Worm (Caenorhabditis elegans) whole organism, L4 larva: Measurements from ENCODE around the gene mec-18.

Source experiments
- D1046.2 ChIP-seq: fragments of 200-800 bp; sonication (Bioruptor generic); IDR thresholded peaks from 2 replicates; pipeline ENCODE4 v1.3.6; 2022; ENCODE audit warnings: missing genetic modification characterization, missing compliant biosample characterization
- F10B5.3 ChIP-seq: sonication (generic microtip); optimal IDR thresholded peaks from 2 replicates; lab custom pipeline; 2016; ENCODE audit warnings: mild to moderate bottlenecking, missing genetic modification characterization, missing compliant biosample characterization
- F44E2.7 ChIP-seq: fragments of 200-800 bp; sonication (Bioruptor generic); IDR thresholded peaks from 2 replicates; pipeline ENCODE4 v2.1.2; 2022; ENCODE audit warnings: missing genetic modification characterization, missing compliant biosample characterization
- F49E8.2 ChIP-seq: sonication (generic microtip); optimal IDR thresholded peaks from 2 replicates; lab custom pipeline; 2016; ENCODE audit warnings: missing compliant biosample characterization, mild to moderate bottlenecking, missing genetic modification characterization, borderline replicate concordance
- Y48G9A.11 ChIP-seq: fragments of 200-800 bp; sonication (Bioruptor generic); IDR thresholded peaks from 2 replicates; pipeline ENCODE4 v1.3.6; 2022; ENCODE audit warnings: missing genetic modification reagents, missing genetic modification characterization, missing compliant biosample characterization
- Y5F2A.4 ChIP-seq: fragments of 200-800 bp; sonication (Bioruptor generic); optimal IDR thresholded peaks from 2 replicates; lab custom pipeline; 2018; ENCODE audit warnings: mild to moderate bottlenecking, missing genetic modification characterization, missing compliant biosample characterization
- Y75B8A.6 ChIP-seq: fragments of 200-800 bp; sonication (Bioruptor generic); IDR thresholded peaks from 2 replicates; pipeline ENCODE4 v1.3.6; 2022; ENCODE audit warnings: missing genetic modification reagents, missing genetic modification characterization, missing compliant biosample characterization
- ZK337.2 ChIP-seq: fragments of 200-800 bp; sonication (Bioruptor generic); IDR thresholded peaks from 2 replicates; pipeline ENCODE4 v1.3.6; 2022; ENCODE audit warnings: missing genetic modification reagents, missing genetic modification characterization, missing compliant biosample characterization
- aha-1 ChIP-seq: fragments of 150-350 bp; peaks from one replicate; lab custom pipeline; 2014; ENCODE audit warnings: missing biosample characterization, missing genetic modification characterization
- attf-4 ChIP-seq: sonication (generic microtip); optimal IDR thresholded peaks from 3 replicates; lab custom pipeline; 2017; ENCODE audit warnings: missing biosample characterization, missing genetic modification characterization
- ceh-20 ChIP-seq: fragments of 200-800 bp; sonication (Bioruptor generic); IDR thresholded peaks from 2 replicates; pipeline ENCODE4 v1.3.6; 2022; ENCODE audit warnings: missing genetic modification reagents, missing genetic modification characterization, missing compliant biosample characterization
- ceh-32 ChIP-seq: sonication (generic microtip); optimal IDR thresholded peaks from 2 replicates; lab custom pipeline; 2016; ENCODE audit warnings: mild to moderate bottlenecking, missing genetic modification characterization, missing compliant biosample characterization; ENCODE audit not compliant: poor library complexity
- daf-12 ChIP-seq: fragments of 150-350 bp; optimal IDR thresholded peaks from 2 replicates; lab custom pipeline; 2014; ENCODE audit warnings: missing biosample characterization, missing genetic modification reagents, missing genetic modification characterization
- dpl-1 ChIP-seq: fragments of 150-350 bp; optimal IDR thresholded peaks from 2 replicates; lab custom pipeline; 2014; ENCODE audit warnings: missing biosample characterization, missing genetic modification reagents, missing genetic modification characterization
- egl-27 ChIP-seq: sonication (generic microtip); optimal IDR thresholded peaks from 3 replicates; lab custom pipeline; 2017; ENCODE audit warnings: missing biosample characterization, missing genetic modification reagents, missing genetic modification characterization
- fkh-10 ChIP-seq: fragments of 150-350 bp; optimal IDR thresholded peaks from 2 replicates; lab custom pipeline; 2014; ENCODE audit warnings: missing biosample characterization, missing genetic modification reagents, missing genetic modification characterization
- fos-1 ChIP-seq: fragments of 150-350 bp; optimal IDR thresholded peaks from 2 replicates; lab custom pipeline; 2014; ENCODE audit warnings: missing biosample characterization, missing genetic modification characterization
- gei-8 ChIP-seq: fragments of 200-800 bp; sonication (Bioruptor generic); optimal IDR thresholded peaks from 2 replicates; lab custom pipeline; 2018; ENCODE audit warnings: mild to moderate bottlenecking, missing genetic modification characterization, missing compliant biosample characterization
- hif-1 ChIP-seq, 2 experiments: sonication (generic microtip); optimal IDR thresholded peaks; 2 replicates each; lab custom pipeline; 2016 to 2017; ENCODE audit warnings: missing compliant biosample characterization in 2 of 2, missing genetic modification characterization in 2 of 2, missing genetic modification reagents in 2 of 2, missing genotype in 2 of 2, mild to moderate bottlenecking in 1 of 2
- hlh-30 ChIP-seq: sonication (generic microtip); optimal IDR thresholded peaks from 2 replicates; lab custom pipeline; 2017; ENCODE audit warnings: antibody characterized with exemption, mild to moderate bottlenecking, missing genetic modification characterization, missing compliant biosample characterization; ENCODE audit not compliant: insufficient read depth
- lim-7 ChIP-seq: fragments of 200-800 bp; sonication (Bioruptor generic); IDR thresholded peaks from 2 replicates; pipeline ENCODE4 v1.3.6; 2022; ENCODE audit warnings: missing genetic modification characterization, missing compliant biosample characterization
- lin-1 ChIP-seq: fragments of 200-800 bp; sonication (Bioruptor generic); IDR thresholded peaks from 2 replicates; pipeline ENCODE4 v1.3.6; 2022; ENCODE audit warnings: missing genetic modification reagents, missing genetic modification characterization, missing compliant biosample characterization
- lin-13 ChIP-seq: fragments of 150-350 bp; optimal IDR thresholded peaks from 2 replicates; lab custom pipeline; 2014; ENCODE audit warnings: missing biosample characterization, missing genetic modification reagents, missing genetic modification characterization
- lsy-2 ChIP-seq, 2 experiments: fragments of 150-350 bp in 1 of 2; sonication (generic microtip) in 1 of 2; optimal IDR thresholded peaks; 2 replicates each; lab custom pipeline; 2014 to 2017; ENCODE audit warnings: missing biosample characterization in 2 of 2, missing genetic modification characterization in 2 of 2
- madf-9 ChIP-seq: fragments of 200-800 bp; sonication (Bioruptor generic); conservative IDR thresholded peaks from 2 replicates; pipeline ENCODE4 v1.3.6; 2022; ENCODE audit warnings: missing genetic modification reagents, missing genetic modification characterization, missing compliant biosample characterization
- mdl-1 ChIP-seq, 2 experiments: fragments of 150-350 bp in 1 of 2; sonication (generic microtip) in 1 of 2; optimal IDR thresholded peaks; 2 replicates each; lab custom pipeline; 2014 to 2017; ENCODE audit warnings: missing biosample characterization in 2 of 2, missing genetic modification characterization in 2 of 2
- mdt-29 ChIP-seq: fragments of 200-800 bp; sonication (Bioruptor generic); IDR thresholded peaks from 2 replicates; pipeline ENCODE4 v1.3.6; 2022; ENCODE audit warnings: missing genetic modification reagents, missing genetic modification characterization, missing compliant biosample characterization
- mes-2 ChIP-seq: sonication (generic microtip); optimal IDR thresholded peaks from 2 replicates; lab custom pipeline; 2016; ENCODE audit warnings: missing genotype, mild to moderate bottlenecking, missing genetic modification characterization, missing compliant biosample characterization; ENCODE audit not compliant: poor library complexity, severe bottlenecking
- mxl-3 ChIP-seq: fragments of 200-800 bp; sonication (Bioruptor generic); optimal IDR thresholded peaks from 2 replicates; lab custom pipeline; 2018; ENCODE audit warnings: mild to moderate bottlenecking, missing genetic modification characterization, missing compliant biosample characterization
- nhr-10 ChIP-seq: fragments of 150-350 bp; optimal IDR thresholded peaks from 2 replicates; lab custom pipeline; 2014; ENCODE audit warnings: missing biosample characterization, missing genetic modification characterization
- nhr-28 ChIP-seq: fragments of 150-350 bp; optimal IDR thresholded peaks from 2 replicates; lab custom pipeline; 2014; ENCODE audit warnings: missing biosample characterization, missing genetic modification characterization
- nhr-41 ChIP-seq: fragments of 200-800 bp; sonication (Bioruptor generic); IDR thresholded peaks from 2 replicates; pipeline ENCODE4 v1.3.6; 2022; ENCODE audit warnings: missing genetic modification reagents, missing genetic modification characterization, missing compliant biosample characterization
- nhr-42 ChIP-seq: fragments of 200-800 bp; sonication (Bioruptor generic); IDR thresholded peaks from 2 replicates; pipeline ENCODE4 v1.3.6; 2022; ENCODE audit warnings: missing genetic modification characterization, missing compliant biosample characterization
- pha-4 ChIP-seq, 2 experiments: fragments of 150-350 bp in 1 of 2; fragments of 200-800 bp in 1 of 2; sonication (Bioruptor generic) in 1 of 2; IDR thresholded peaks in 1 of 2; optimal IDR thresholded peaks in 1 of 2; 2 replicates each; pipeline versions ENCODE4 v1.3.6 to Lab custom; 2014 to 2022; ENCODE audit warnings: missing genetic modification characterization in 2 of 2, missing genetic modification reagents in 2 of 2, missing biosample characterization in 1 of 2, missing compliant biosample characterization in 1 of 2
- php-3 ChIP-seq: fragments of 200-800 bp; sonication (Bioruptor generic); IDR thresholded peaks from 2 replicates; pipeline ENCODE4 v1.3.6; 2022; ENCODE audit warnings: missing genetic modification reagents, missing genetic modification characterization, missing compliant biosample characterization
- pqm-1 ChIP-seq: sonication (generic microtip); optimal IDR thresholded peaks from 2 replicates; lab custom pipeline; 2017; ENCODE audit warnings: missing biosample characterization, missing genetic modification characterization
- sdz-12 ChIP-seq: fragments of 200-800 bp; sonication (Bioruptor generic); optimal IDR thresholded peaks from 2 replicates; lab custom pipeline; 2018; ENCODE audit warnings: mild to moderate bottlenecking, missing genetic modification characterization, missing compliant biosample characterization
- snpc-4 ChIP-seq: fragments of 150-350 bp; optimal IDR thresholded peaks from 2 replicates; lab custom pipeline; 2014; ENCODE audit warnings: missing biosample characterization, missing genetic modification characterization
- spr-1 ChIP-seq: sonication (generic microtip); optimal IDR thresholded peaks from 2 replicates; lab custom pipeline; 2016; ENCODE audit warnings: mild to moderate bottlenecking, missing genetic modification characterization, missing compliant biosample characterization
- unc-39 ChIP-seq: sonication (generic microtip); optimal IDR thresholded peaks from 2 replicates; lab custom pipeline; 2017; ENCODE audit warnings: missing biosample characterization, missing genetic modification characterization
- unc-62 ChIP-seq, 3 experiments: fragments of 150-350 bp in 1 of 3; sonication (generic microtip); optimal IDR thresholded peaks in 2 of 3; peaks in 1 of 3; 1 replicate in 1 of 3; 2 replicates in 2 of 3; lab custom pipeline; 2014 to 2017; ENCODE audit warnings: missing biosample characterization in 3 of 3, missing genetic modification characterization in 3 of 3, missing genetic modification reagents in 3 of 3, missing genotype in 1 of 3
- ztf-11 ChIP-seq: fragments of 150-350 bp; optimal IDR thresholded peaks from 2 replicates; lab custom pipeline; 2014; ENCODE audit warnings: missing biosample characterization, missing genetic modification characterization
- ztf-7 ChIP-seq: fragments of 150-350 bp; optimal IDR thresholded peaks from 2 replicates; lab custom pipeline; 2014; ENCODE audit warnings: missing biosample characterization, missing genetic modification characterization

mec-18 gene

DNA sequence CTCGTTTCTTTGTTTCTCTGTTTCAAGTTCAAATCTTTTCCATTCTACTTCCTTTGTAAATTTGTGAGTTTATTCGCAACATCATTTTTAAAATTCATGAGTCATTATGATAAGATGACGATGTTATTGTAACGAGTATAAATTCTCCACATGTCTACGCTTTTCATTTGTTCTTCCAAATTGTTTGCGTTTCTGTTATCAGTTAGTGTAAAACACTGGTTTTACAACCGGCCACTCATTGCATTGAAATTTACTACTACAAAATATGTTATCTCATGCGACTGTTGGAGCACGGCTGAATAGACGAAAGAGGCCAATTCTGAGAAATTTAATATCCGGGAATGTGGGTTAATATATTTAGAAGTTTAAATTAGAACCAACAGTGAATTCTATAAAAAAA is 8.4 kb upstream of the mec-18 start, which contains the start of gene C52B9.19 (continued):
- TF ChIP-seq F10B5.3 (tag; lab: Kevin White, UChicago) = no peak

ce11 chrX:4279294-4279782 is 5.3 kb upstream of the mec-18 start, which contains the start of the genes twk-28 and ets-9:
Gene twk-28, minus strand, starts transcription at chrX:4279344.
Gene ets-9, plus strand, starts transcription at chrX:4279703.
- TF ChIP-seq unc-62 (GFP tag; optimal IDR thresholded peaks at IDR 0.05 in 1 of 2; lab: Kevin White, UChicago) = peak in 1 of 2 experiments; percentile 95
- TF ChIP-seq unc-62 (tag; optimal IDR thresholded peaks at IDR 0.05; lab: Kevin White, UChicago) = no peak
- no peak for TF ChIP-seq D1046.2 (GFP tag; lab: Robert Waterston, UW)
- TF ChIP-seq ceh-20 = no peak
- peak; percentile 89 for TF ChIP-seq aha-1 (tag; lab: Kevin White, UChicago)

DNA sequence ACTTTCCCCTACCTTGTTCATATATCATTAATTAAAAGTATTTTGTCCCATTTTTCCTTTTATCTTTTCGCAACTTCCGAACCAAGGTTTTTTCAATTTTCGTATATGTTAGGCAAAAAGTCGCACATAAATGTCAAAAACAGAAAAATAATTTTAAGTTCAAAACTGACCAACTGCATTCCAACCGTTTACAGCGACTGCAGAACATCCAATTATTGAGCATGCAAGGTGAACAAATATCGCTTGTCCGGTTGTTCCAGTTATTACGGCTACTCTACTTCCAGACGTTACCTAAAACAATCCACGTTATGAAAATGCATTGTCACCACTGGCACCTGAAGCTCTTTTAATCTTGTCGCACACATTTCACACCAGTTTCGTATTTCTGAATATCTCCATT is 402 bp downstream of the mec-18 start, which contains the start of gene C52B9.10:
TSS of gene C52B9.10 (plus strand) at position 301 of the 400 bp plus-strand sequence.
- TF ChIP-seq mdl-1 (tag; optimal IDR thresholded peaks at IDR 0.05; lab: Kevin White, UChicago) (no peak), pqm-1 (tag; lab: Kevin White, UChicago) (no peak), ztf-7 (no peak), sdz-12 (no peak), F49E8.2 (tag; lab: Kevin White, UChicago) (no peak), pha-4 (GFP tag; IDR thresholded peaks at IDR 0.05; lab: Robert Waterston, UW) (no peak), pha-4 (tag; optimal IDR thresholded peaks at IDR 0.05; lab: Kevin White, UChicago) (no peak), lim-7 (GFP tag; lab: Robert Waterston, UW) (no peak), hif-1 (tag; optimal IDR thresholded peaks at IDR 0.05; lab: Kevin White, UChicago) (no peak), ZK337.2 (GFP tag; lab: Robert Waterston, UW) (no peak), dpl-1 (GFP tag; lab: Kevin White, UChicago) (no peak), unc-39 (tag; lab: Kevin White, UChicago) (no peak), attf-4 (no peak), snpc-4 (no peak), madf-9 (GFP tag; lab: Robert Waterston, UW) (no peak), mxl-3 (no peak), lin-13 (no peak)

ce11 chrX:4268396-4268795 is 5.6 kb downstream of the mec-18 start:
- TF ChIP-seq ceh-32 (tag; lab: Kevin White, UChicago) (no peak), dpl-1 (GFP tag; lab: Kevin White, UChicago) (no peak), D1046.2 (GFP tag; lab: Robert Waterston, UW) (no peak), Y75B8A.6 (GFP tag; lab: Robert Waterston, UW) (no peak), php-3 (GFP tag; lab: Robert Waterston, UW) (no peak), mdl-1 (tag; optimal IDR thresholded peaks at IDR 0.05; lab: Kevin White, UChicago) (no peak), unc-62 (GFP tag; optimal IDR thresholded peaks at IDR 0.05 in 1 of 2; lab: Kevin White, UChicago) (peak in 1 of 2 experiments; percentile 82), unc-62 (tag; optimal IDR thresholded peaks at IDR 0.05; lab: Kevin White, UChicago) (no peak), nhr-41 (GFP tag; lab: Robert Waterston, UW) (no peak), pqm-1 (tag; lab: Kevin White, UChicago) (peak; percentile 17), daf-12 (no peak), nhr-42 (GFP tag; lab: Robert Waterston, UW) (no peak), ceh-20 (no peak), Y5F2A.4 (GFP tag; lab: Kevin White, UChicago) (no peak), nhr-28 (tag; lab: Kevin White, UChicago) (peak; percentile 28), mes-2 (tag; lab: Kevin White, UChicago) (no peak), hlh-30 (tag; lab: Kevin White, UChicago) (peak; percentile 32), F49E8.2 (tag; lab: Kevin White, UChicago) (no peak), fkh-10 (GFP tag; lab: Kevin White, UChicago) (no peak), ztf-11 (no peak), nhr-10 (tag; lab: Kevin White, UChicago) (no peak), gei-8 (GFP tag; lab: Kevin White, UChicago) (no peak), attf-4 (no peak), mdt-29 (GFP tag; lab: Robert Waterston, UW) (no peak), lsy-2 (tag; optimal IDR thresholded peaks at IDR 0.05; lab: Kevin White, UChicago) (no peak), fos-1 (tag; lab: Kevin White, UChicago) (no peak), ztf-7 (no peak), unc-39 (tag; lab: Kevin White, UChicago) (no peak), egl-27 (tag; lab: Kevin White, UChicago) (no peak), spr-1 (tag; lab: Kevin White, UChicago) (no peak), lin-1 (GFP tag; lab: Robert Waterston, UW) (no peak), F44E2.7 (GFP tag; lab: Robert Waterston, UW) (no peak), lin-13 (no peak), Y48G9A.11 (no peak)
